Worm (Caenorhabditis elegans) whole organism, L3 larva: ENCODE results near the gene sft-1.

Source experiments
- R02D3.7 ChIP-seq: fragments of 150-350 bp; optimal IDR thresholded peaks from 2 replicates; lab custom pipeline; 2014; ENCODE audit warnings: missing biosample characterization, missing genetic modification characterization
- aly-2 ChIP-seq: fragments of 150-350 bp; optimal IDR thresholded peaks from 2 replicates; lab custom pipeline; 2014; ENCODE audit warnings: missing biosample characterization, missing genetic modification characterization
- ama-1 ChIP-seq: fragments of 150-350 bp; optimal IDR thresholded peaks from 2 replicates; lab custom pipeline; 2018
- ceh-28 ChIP-seq: fragments of 150-350 bp; optimal IDR thresholded peaks from 2 replicates; lab custom pipeline; 2014; ENCODE audit warnings: missing biosample characterization, missing genetic modification reagents, missing genetic modification characterization
- ceh-82 ChIP-seq: fragments of 150-350 bp; optimal IDR thresholded peaks from 2 replicates; lab custom pipeline; 2014; ENCODE audit warnings: missing biosample characterization, missing genetic modification characterization
- ceh-9 ChIP-seq: sonication (generic microtip); optimal IDR thresholded peaks from 2 replicates; lab custom pipeline; 2018; ENCODE audit warnings: missing biosample characterization, missing genetic modification characterization
- daf-12 ChIP-seq: fragments of 150-350 bp; optimal IDR thresholded peaks from 2 replicates; lab custom pipeline; 2014; ENCODE audit warnings: missing biosample characterization, missing genetic modification reagents, missing genetic modification characterization
- egl-27 ChIP-seq: sonication (generic microtip); optimal IDR thresholded peaks from 4 replicates; lab custom pipeline; 2017; ENCODE audit warnings: missing biosample characterization, missing genetic modification reagents, missing genetic modification characterization
- egl-5 ChIP-seq: fragments of 150-350 bp; optimal IDR thresholded peaks from 2 replicates; lab custom pipeline; 2017; ENCODE audit warnings: missing biosample characterization, missing genetic modification reagents, missing genetic modification characterization, inconsistent platforms
- elt-1 ChIP-seq: fragments of 150-350 bp; optimal IDR thresholded peaks from 2 replicates; lab custom pipeline; 2014; ENCODE audit warnings: missing biosample characterization, missing genetic modification characterization
- elt-2 ChIP-seq: sonication (generic microtip); optimal IDR thresholded peaks from 2 replicates; lab custom pipeline; 2016; ENCODE audit warnings: missing genetic modification reagents, mild to moderate bottlenecking, missing genetic modification characterization, missing compliant biosample characterization
- elt-3 ChIP-seq, 3 experiments: fragments of 150-350 bp in 1 of 3; sonication (generic microtip) in 2 of 3; optimal IDR thresholded peaks; 2 replicates in 2 of 3; 4 replicates in 1 of 3; lab custom pipeline; 2014 to 2017; ENCODE audit warnings: missing biosample characterization in 3 of 3, missing genetic modification characterization in 3 of 3
- eor-1 ChIP-seq, 2 experiments: fragments of 150-350 bp; optimal IDR thresholded peaks; 2 replicates each; lab custom pipeline; 2014 to 2018; ENCODE audit warnings: missing biosample characterization in 2 of 2, missing genetic modification characterization in 2 of 2
- fkh-10 ChIP-seq: sonication (generic microtip); optimal IDR thresholded peaks from 2 replicates; lab custom pipeline; 2017; ENCODE audit warnings: missing biosample characterization, missing genetic modification reagents, missing genetic modification characterization
- fkh-2 ChIP-seq: fragments of 150-350 bp; optimal IDR thresholded peaks from 2 replicates; lab custom pipeline; 2014; ENCODE audit warnings: missing biosample characterization, missing genetic modification reagents, missing genetic modification characterization
- fos-1 ChIP-seq: fragments of 150-350 bp; optimal IDR thresholded peaks from 2 replicates; lab custom pipeline; 2014; ENCODE audit warnings: missing biosample characterization, missing genetic modification characterization
- jun-1 ChIP-seq: fragments of 150-350 bp; optimal IDR thresholded peaks from 2 replicates; lab custom pipeline; 2014; ENCODE audit warnings: missing biosample characterization, missing genetic modification reagents, missing genetic modification characterization
- lin-15B ChIP-seq: fragments of 150-350 bp; optimal IDR thresholded peaks from 2 replicates; lab custom pipeline; 2014; ENCODE audit warnings: missing biosample characterization, missing genetic modification characterization
- lin-39 ChIP-seq: fragments of 150-350 bp; optimal IDR thresholded peaks from 2 replicates; lab custom pipeline; 2018; ENCODE audit warnings: missing biosample characterization, missing genetic modification reagents, missing genetic modification characterization
- lsy-12 ChIP-seq: sonication (generic microtip); optimal IDR thresholded peaks from 2 replicates; lab custom pipeline; 2016; ENCODE audit warnings: mild to moderate bottlenecking, missing genetic modification characterization, missing compliant biosample characterization
- mml-1 ChIP-seq: fragments of 150-350 bp; sonication (generic microtip); optimal IDR thresholded peaks from 3 replicates; lab custom pipeline; 2014; ENCODE audit warnings: missing biosample characterization, missing genetic modification characterization
- nhr-11 ChIP-seq: fragments of 150-350 bp; optimal IDR thresholded peaks from 2 replicates; lab custom pipeline; 2014; ENCODE audit warnings: missing biosample characterization, missing genetic modification characterization
- nhr-12 ChIP-seq: fragments of 150-350 bp; optimal IDR thresholded peaks from 2 replicates; lab custom pipeline; 2014; ENCODE audit warnings: missing biosample characterization, missing genetic modification characterization
- nhr-23 ChIP-seq: fragments of 150-350 bp; optimal IDR thresholded peaks from 2 replicates; lab custom pipeline; 2014; ENCODE audit warnings: missing biosample characterization, missing genetic modification reagents, missing genetic modification characterization
- nhr-237 ChIP-seq: fragments of 150-350 bp; optimal IDR thresholded peaks from 2 replicates; lab custom pipeline; 2014; ENCODE audit warnings: missing biosample characterization, missing genetic modification characterization
- nhr-25 ChIP-seq: sonication (generic microtip); optimal IDR thresholded peaks from 2 replicates; lab custom pipeline; 2017; ENCODE audit warnings: missing biosample characterization, missing genetic modification characterization
- nhr-28 ChIP-seq: fragments of 150-350 bp; optimal IDR thresholded peaks from 2 replicates; lab custom pipeline; 2014; ENCODE audit warnings: missing biosample characterization, missing genetic modification characterization
- nhr-43 ChIP-seq: sonication (generic microtip); optimal IDR thresholded peaks from 2 replicates; lab custom pipeline; 2016; ENCODE audit warnings: mild to moderate bottlenecking, missing genetic modification characterization, missing compliant biosample characterization; ENCODE audit not compliant: poor library complexity, severe bottlenecking
- nhr-67 ChIP-seq: fragments of 150-350 bp; optimal IDR thresholded peaks from 2 replicates; lab custom pipeline; 2014; ENCODE audit warnings: missing biosample characterization, missing genetic modification characterization
- nhr-76 ChIP-seq: fragments of 150-350 bp; sonication (generic microtip); optimal IDR thresholded peaks from 5 replicates; lab custom pipeline; 2014; ENCODE audit warnings: missing biosample characterization, missing genetic modification characterization
- nhr-77 ChIP-seq: fragments of 150-350 bp; optimal IDR thresholded peaks from 2 replicates; lab custom pipeline; 2014; ENCODE audit warnings: missing biosample characterization, missing genetic modification characterization
- pha-4 ChIP-seq: fragments of 150-350 bp; optimal IDR thresholded peaks from 2 replicates; lab custom pipeline; 2014; ENCODE audit warnings: missing biosample characterization, missing genetic modification reagents, missing genetic modification characterization
- pqm-1 ChIP-seq: fragments of 150-350 bp; optimal IDR thresholded peaks from 2 replicates; lab custom pipeline; 2017; ENCODE audit warnings: missing biosample characterization, missing genetic modification characterization, inconsistent platforms
- sea-2 ChIP-seq: fragments of 150-350 bp; sonication (generic microtip); optimal IDR thresholded peaks from 4 replicates; lab custom pipeline; 2014; ENCODE audit warnings: missing biosample characterization, missing genetic modification reagents, missing genetic modification characterization
- snpc-4 ChIP-seq: fragments of 150-350 bp; optimal IDR thresholded peaks from 2 replicates; lab custom pipeline; 2014; ENCODE audit warnings: missing biosample characterization, missing genetic modification characterization
- unc-39 ChIP-seq: sonication (generic microtip); optimal IDR thresholded peaks from 4 replicates; lab custom pipeline; 2017; ENCODE audit warnings: missing biosample characterization, missing genetic modification characterization
- unc-62 ChIP-seq: fragments of 150-350 bp; sonication (generic microtip); optimal IDR thresholded peaks from 4 replicates; lab custom pipeline; 2014; ENCODE audit warnings: missing biosample characterization, missing genetic modification reagents, missing genetic modification characterization
- zag-1 ChIP-seq: fragments of 150-350 bp; optimal IDR thresholded peaks from 2 replicates; lab custom pipeline; 2014; ENCODE audit warnings: missing biosample characterization, missing genetic modification characterization
- ztf-11 ChIP-seq: fragments of 150-350 bp; optimal IDR thresholded peaks from 2 replicates; lab custom pipeline; 2014; ENCODE audit warnings: missing biosample characterization, missing genetic modification characterization
- ztf-4 ChIP-seq: fragments of 150-350 bp; optimal IDR thresholded peaks from 2 replicates; lab custom pipeline; 2014; ENCODE audit warnings: missing biosample characterization, missing genetic modification characterization

The sft-1 gene

ce11 chrIII:3061289-3061688 lies 25.2 kb upstream of the sft-1 start:
- TF ChIP-seq nhr-43 (tag; lab: Kevin White, UChicago): no peak
- no peak for TF ChIP-seq unc-62
- no peak for TF ChIP-seq egl-5 (tag; lab: Kevin White, UChicago)
- no peak for TF ChIP-seq nhr-11 (tag; lab: Kevin White, UChicago)
- no peak for TF ChIP-seq nhr-76
- no peak for TF ChIP-seq nhr-77 (tag; lab: Kevin White, UChicago)
- TF ChIP-seq ceh-28 (tag; lab: Kevin White, UChicago): no peak
- TF ChIP-seq R02D3.7 (tag; lab: Kevin White, UChicago): no peak
- TF ChIP-seq ztf-4 (tag; lab: Kevin White, UChicago): no peak

DNA sequence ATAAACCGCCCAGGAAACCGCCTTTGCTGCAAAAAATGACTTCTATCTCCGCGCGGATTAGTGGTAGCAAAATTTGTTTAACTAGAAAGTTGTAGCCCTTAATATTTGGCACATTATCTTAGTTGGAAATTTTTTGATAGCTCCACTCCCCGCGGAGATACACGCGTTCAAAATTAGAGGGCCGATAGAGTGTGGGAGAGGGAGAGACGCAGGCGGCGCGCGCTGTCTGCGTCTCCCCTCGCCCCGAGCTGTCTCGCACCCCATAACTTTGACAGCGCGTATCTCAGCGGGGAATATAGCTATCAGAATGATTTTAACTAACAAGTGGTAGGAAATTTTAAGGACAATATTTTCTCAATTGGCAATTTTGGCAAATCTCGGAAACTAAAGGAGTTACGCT lies 23.4 kb upstream of the sft-1 start:
- TF ChIP-seq elt-3 (tag; optimal IDR thresholded peaks at IDR 0.05; lab: Kevin White, UChicago): no peak

DNA sequence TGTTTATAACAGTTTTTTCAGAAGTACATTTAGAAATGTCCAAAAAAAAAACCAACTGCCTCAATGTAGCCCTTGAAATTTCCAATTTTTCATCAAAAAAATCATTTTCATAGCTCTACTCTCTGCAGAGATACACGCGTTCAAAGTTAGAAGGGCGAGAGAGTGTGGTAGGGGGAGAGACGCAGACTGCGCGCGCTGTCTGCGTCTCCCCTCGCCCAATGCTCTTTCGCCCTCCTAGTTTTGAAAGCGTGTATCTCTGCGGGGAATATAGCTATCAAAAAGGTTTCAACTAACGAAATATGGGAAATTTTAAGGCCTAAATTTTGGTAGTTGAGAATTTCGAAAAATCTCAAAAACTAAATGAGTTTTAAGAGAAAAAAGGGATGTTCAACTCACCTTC lies 22.9 kb upstream of the sft-1 start:
- TF ChIP-seq nhr-43 (tag; lab: Kevin White, UChicago): no peak
- TF ChIP-seq elt-2 (tag; lab: Kevin White, UChicago): no peak
- no peak for TF ChIP-seq fkh-2
- TF ChIP-seq nhr-237 (tag; lab: Kevin White, UChicago): no peak
- TF ChIP-seq ztf-11 (tag; lab: Kevin White, UChicago): no peak
- TF ChIP-seq ceh-82: no peak
- no peak for TF ChIP-seq ceh-9 (tag; lab: Kevin White, UChicago)
- no peak for TF ChIP-seq nhr-25 (tag; lab: Kevin White, UChicago)
- no peak for TF ChIP-seq nhr-77 (tag; lab: Kevin White, UChicago)
- no peak for TF ChIP-seq nhr-11 (tag; lab: Kevin White, UChicago)

- TF ChIP-seq pha-4 (tag; lab: Kevin White, UChicago) (no peak), lin-39 (tag; lab: Kevin White, UChicago) (peak; percentile 10), lsy-12 (tag; lab: Kevin White, UChicago) (no peak), mml-1 (tag; lab: Kevin White, UChicago) (no peak), ama-1 (no peak), nhr-25 (tag; lab: Kevin White, UChicago) (no peak)
Observed at ce11 chrIII:3063999-3064398, 22.5 kb upstream of the sft-1 start, which contains the start of gene H06I04.6. TSS of gene H06I04.6 (minus strand) at chrIII:3064343.

ce11 chrIII:3064566-3064965 lies 21.9 kb upstream of the sft-1 start:
- TF ChIP-seq egl-27 (tag; lab: Kevin White, UChicago) (no peak), egl-5 (tag; lab: Kevin White, UChicago) (no peak), elt-1 (tag; lab: Kevin White, UChicago) (no peak), pha-4 (tag; lab: Kevin White, UChicago) (no peak), snpc-4 (tag; lab: Kevin White, UChicago) (no peak)

DNA sequence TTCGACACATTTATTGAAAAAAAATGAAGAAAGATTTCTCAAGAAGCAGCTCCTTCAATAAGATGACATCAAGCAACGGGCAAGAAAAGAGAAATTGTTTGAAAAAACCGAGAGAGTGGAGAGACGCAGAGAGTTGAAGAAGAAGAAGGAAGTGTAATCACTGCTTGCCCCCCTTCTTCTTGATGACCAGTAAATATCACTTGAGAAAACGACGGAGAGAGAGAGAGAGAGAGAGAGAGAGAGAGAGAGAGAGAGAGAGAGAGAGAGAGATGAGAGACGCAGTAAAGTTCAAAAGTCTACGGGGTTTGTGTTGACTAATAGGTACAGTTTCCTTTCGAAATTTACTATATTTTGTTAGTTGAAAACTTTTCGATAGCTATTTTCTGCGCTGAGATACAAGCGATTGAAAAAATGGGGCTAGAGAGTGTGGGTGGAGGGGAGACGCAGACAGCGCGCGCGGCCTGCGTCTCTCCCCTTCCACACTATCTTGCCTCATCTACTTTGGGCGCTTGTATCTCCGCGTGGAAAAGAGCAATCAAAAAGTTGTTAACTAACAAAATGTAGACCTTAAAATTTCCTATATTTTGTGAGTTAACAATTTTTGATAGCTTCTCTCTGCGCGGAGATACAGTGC lies 20.5 kb upstream of the sft-1 start:
- no peak for TF ChIP-seq R02D3.7 (tag; lab: Kevin White, UChicago)
- TF ChIP-seq nhr-23 (tag; lab: Kevin White, UChicago): peak; percentile 70
- peak; percentile 61 for TF ChIP-seq nhr-43 (tag; lab: Kevin White, UChicago)
- TF ChIP-seq lin-39 (tag; lab: Kevin White, UChicago): peak; percentile 35
- no peak for TF ChIP-seq ztf-11 (tag; lab: Kevin White, UChicago)
- no peak for TF ChIP-seq nhr-11 (tag; lab: Kevin White, UChicago)
- TF ChIP-seq pha-4 (tag; lab: Kevin White, UChicago): peak; percentile 86
- no peak for TF ChIP-seq nhr-237 (tag; lab: Kevin White, UChicago)
- TF ChIP-seq nhr-76: no peak
- no peak for TF ChIP-seq nhr-67 (tag; lab: Kevin White, UChicago)
- TF ChIP-seq elt-2 (tag; lab: Kevin White, UChicago): peak; percentile 27
- TF ChIP-seq fos-1: no peak
- TF ChIP-seq ztf-4 (tag; lab: Kevin White, UChicago): no peak
- no peak for TF ChIP-seq unc-39 (tag; lab: Kevin White, UChicago)
- TF ChIP-seq sea-2 (GFP tag; lab: Kevin White, UChicago): no peak
- no peak for TF ChIP-seq egl-5 (tag; lab: Kevin White, UChicago)
- no peak for TF ChIP-seq elt-3 (tag; optimal IDR thresholded peaks at IDR 0.05; lab: Kevin White, UChicago)
- no peak for TF ChIP-seq fkh-2
- TF ChIP-seq daf-12 (tag; lab: Kevin White, UChicago): no peak
- no peak for TF ChIP-seq ceh-9 (tag; lab: Kevin White, UChicago)
- TF ChIP-seq nhr-28 (tag; lab: Kevin White, UChicago): no peak
- TF ChIP-seq snpc-4 (tag; lab: Kevin White, UChicago): peak; percentile 74
- TF ChIP-seq fkh-10 (GFP tag; lab: Kevin White, UChicago): no peak
- no peak for TF ChIP-seq zag-1 (tag; lab: Kevin White, UChicago)
- TF ChIP-seq nhr-12: no peak
- TF ChIP-seq jun-1: peak; percentile 60
- no peak for TF ChIP-seq aly-2 (tag; lab: Kevin White, UChicago)
- TF ChIP-seq pqm-1: peak; percentile 21
- no peak for TF ChIP-seq eor-1 (tag; optimal IDR thresholded peaks at IDR 0.05; lab: Kevin White, UChicago)
- no peak for TF ChIP-seq egl-27 (tag; lab: Kevin White, UChicago)
- peak; percentile 20 for TF ChIP-seq lin-15B (tag; lab: Kevin White, UChicago)
- peak; percentile 46 for TF ChIP-seq lsy-12 (tag; lab: Kevin White, UChicago)
